Worm (Caenorhabditis elegans): ENCODE results near the gene F46F5.5.

DNA sequence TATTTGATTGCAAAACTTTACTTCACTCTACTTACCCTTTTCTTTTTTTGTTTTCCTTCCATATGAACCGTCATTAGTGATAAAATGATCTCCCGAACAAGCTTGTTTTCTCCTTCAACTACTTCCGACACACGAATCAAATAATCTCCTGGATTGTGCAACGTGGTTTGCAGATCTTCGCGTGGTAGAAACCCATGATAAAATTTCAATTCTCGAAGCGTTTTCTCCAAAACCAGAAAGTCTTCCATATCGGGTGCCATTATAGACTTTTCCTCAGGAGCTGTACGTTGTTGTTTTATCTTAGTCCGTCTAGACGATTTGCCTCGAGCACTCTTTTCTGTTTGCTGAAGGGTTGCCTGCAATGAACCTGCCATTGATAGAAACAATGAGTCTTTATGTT is 15.4 kb downstream of the F46F5.5 start:
- no peak for TF ChIP-seq him-1 (tag; optimal IDR thresholded peaks at IDR 0.05)
- no peak for TF ChIP-seq dao-5 (tag; optimal IDR thresholded peaks at IDR 0.05)

All from whole organism, L4/young adult.